Fruit fly (Drosophila melanogaster) whole organism, embryonic: ENCODE measurements around the gene Sdic4.

Experiments
- Antp ChIP-seq: fragments of 200-800 bp; sonication (Bioruptor generic); optimal IDR thresholded peaks from 3 replicates; lab custom pipeline; 2016; ENCODE audit warnings: missing biosample characterization, missing genetic modification characterization
- Blimp-1 ChIP-seq: fragments of 200-800 bp; sonication (Bioruptor generic); optimal IDR thresholded peaks from 3 replicates; lab custom pipeline; 2018; ENCODE audit warnings: missing biosample characterization, missing genetic modification characterization, mild to moderate bottlenecking, moderate library complexity, missing genetic modification reagents
- CG10565 ChIP-seq: fragments of 200-800 bp; sonication (Bioruptor generic); optimal IDR thresholded peaks from 3 replicates; lab custom pipeline; 2016; ENCODE audit warnings: missing biosample characterization, mild to moderate bottlenecking, missing genetic modification characterization
- CG11560 ChIP-seq: fragments of 200-800 bp; sonication (Bioruptor generic); IDR thresholded peaks from 3 replicates; pipeline ENCODE4 v1.3.6; 2022; ENCODE audit warnings: missing biosample characterization, missing genetic modification characterization
- CG1233 ChIP-seq: fragments of 200-800 bp; sonication (Bioruptor generic); optimal IDR thresholded peaks from 4 replicates; lab custom pipeline; 2018; ENCODE audit warnings: missing biosample characterization, mild to moderate bottlenecking, missing genetic modification characterization
- CG12391 ChIP-seq: fragments of 200-800 bp; sonication (Bioruptor generic); optimal IDR thresholded peaks from 3 replicates; lab custom pipeline; 2018; ENCODE audit warnings: missing biosample characterization, mild to moderate bottlenecking, missing genetic modification characterization, moderate library complexity
- CG1603 ChIP-seq: fragments of 200-800 bp; sonication (Bioruptor generic); optimal IDR thresholded peaks from 2 replicates; lab custom pipeline; 2019; ENCODE audit warnings: missing biosample characterization, mild to moderate bottlenecking, missing genetic modification characterization, moderate library complexity
- CG17802 ChIP-seq: fragments of 200-800 bp; sonication (Bioruptor generic); optimal IDR thresholded peaks from 2 replicates; lab custom pipeline; 2018; ENCODE audit warnings: missing biosample characterization, mild to moderate bottlenecking, missing genetic modification characterization, moderate library complexity
- CG18262 ChIP-seq: fragments of 200-800 bp; optimal IDR thresholded peaks from 3 replicates; lab custom pipeline; 2019; ENCODE audit warnings: missing biosample characterization, mild to moderate bottlenecking, missing genetic modification characterization, moderate library complexity
- CG2202 ChIP-seq: fragments of 200-800 bp; sonication (Bioruptor generic); optimal IDR thresholded peaks from 2 replicates; lab custom pipeline; 2018; ENCODE audit warnings: missing biosample characterization, mild to moderate bottlenecking, missing genetic modification characterization
- CG32532 ChIP-seq: fragments of 200-800 bp; sonication (Bioruptor generic); IDR thresholded peaks from 2 replicates; pipeline ENCODE4 v1.3.6; 2022; ENCODE audit warnings: missing biosample characterization, missing genetic modification characterization
- CG32767 ChIP-seq: fragments of 200-800 bp; sonication (Bioruptor generic); IDR thresholded peaks from 2 replicates; pipeline ENCODE4 v1.3.6; 2022; ENCODE audit warnings: missing biosample characterization, missing genetic modification characterization
- CG3281 ChIP-seq: fragments of 200-800 bp; sonication (Bioruptor generic); optimal IDR thresholded peaks from 3 replicates; lab custom pipeline; 2017; ENCODE audit warnings: missing biosample characterization, mild to moderate bottlenecking, missing genetic modification characterization
- CG34224 ChIP-seq: fragments of 200-800 bp; sonication (Bioruptor generic); IDR thresholded peaks from 3 replicates; pipeline ENCODE4 v1.3.6; 2022; ENCODE audit warnings: missing biosample characterization, missing genetic modification characterization; ENCODE audit not compliant: partially characterized antibody
- CG7357 ChIP-seq: fragments of 200-800 bp; sonication (Bioruptor generic); IDR thresholded peaks from 3 replicates; pipeline ENCODE4 v1.3.6; 2022; ENCODE audit warnings: missing biosample characterization, missing genetic modification characterization
- CG8281 ChIP-seq: fragments of 200-800 bp; sonication (Bioruptor generic); optimal IDR thresholded peaks from 2 replicates; lab custom pipeline; 2018; ENCODE audit warnings: missing biosample characterization, mild to moderate bottlenecking, missing genetic modification characterization, moderate library complexity
- CG9437 ChIP-seq: fragments of 200-800 bp; sonication (Bioruptor generic); optimal IDR thresholded peaks from 2 replicates; lab custom pipeline; 2018; ENCODE audit warnings: missing biosample characterization, mild to moderate bottlenecking, missing genetic modification characterization
- CG9932 ChIP-seq: fragments of 200-800 bp; sonication (Bioruptor generic); IDR thresholded peaks from 2 replicates; pipeline ENCODE4 v1.3.6; 2022; ENCODE audit warnings: missing biosample characterization, missing genetic modification characterization
- D19B ChIP-seq: fragments of 200-800 bp; sonication (Bioruptor generic); optimal IDR thresholded peaks from 2 replicates; lab custom pipeline; 2017; ENCODE audit warnings: missing biosample characterization, mild to moderate bottlenecking, missing genetic modification characterization
- Dad ChIP-seq: fragments of 200-800 bp; sonication (Bioruptor generic); optimal IDR thresholded peaks from 3 replicates; lab custom pipeline; 2016; ENCODE audit warnings: missing biosample characterization, missing genetic modification characterization
- Ets97D ChIP-seq: fragments of 200-800 bp; sonication (Bioruptor generic); optimal IDR thresholded peaks from 3 replicates; lab custom pipeline; 2016; ENCODE audit warnings: missing biosample characterization, missing genetic modification characterization
- Hr51 ChIP-seq, 2 experiments: fragments of 200-800 bp; sonication (Bioruptor generic); optimal IDR thresholded peaks; 2 replicates in 1 of 2; 3 replicates in 1 of 2; lab custom pipeline; 2016 to 2018; ENCODE audit warnings: missing biosample characterization in 2 of 2, missing genetic modification characterization in 2 of 2, mild to moderate bottlenecking in 1 of 2, moderate library complexity in 1 of 2
- NfI ChIP-seq: fragments of 200-800 bp; sonication (Bioruptor generic); optimal IDR thresholded peaks from 3 replicates; lab custom pipeline; 2018; ENCODE audit warnings: missing biosample characterization, mild to moderate bottlenecking, missing genetic modification characterization, moderate library complexity
- Pdp1 ChIP-seq, 2 experiments: fragments of 200-800 bp; sonication (Bioruptor generic); optimal IDR thresholded peaks; 3 replicates each; lab custom pipeline; 2016; ENCODE audit warnings: missing biosample characterization in 2 of 2, missing genetic modification characterization in 2 of 2, mild to moderate bottlenecking in 1 of 2, moderate library complexity in 1 of 2
- Sin3A ChIP-seq: fragments of >200 bp; optimal IDR thresholded peaks from 2 replicates; lab custom pipeline; 2018
- Tbp ChIP-seq: fragments of >200 bp; optimal IDR thresholded peaks from 2 replicates; lab custom pipeline; 2018; ENCODE audit warnings: missing biosample characterization, missing genetic modification characterization
- ara ChIP-seq: fragments of 200-800 bp; sonication (Bioruptor generic); IDR thresholded peaks from 2 replicates; pipeline ENCODE4 v1.3.6; 2022; ENCODE audit warnings: missing biosample characterization, missing genetic modification characterization
- bcd ChIP-seq: fragments of 200-800 bp; sonication (Bioruptor generic); optimal IDR thresholded peaks from 2 replicates; lab custom pipeline; 2017; ENCODE audit warnings: missing biosample characterization, mild to moderate bottlenecking, missing genetic modification characterization
- bigmax ChIP-seq: fragments of 200-800 bp; sonication (Bioruptor generic); optimal IDR thresholded peaks from 2 replicates; lab custom pipeline; 2018; ENCODE audit warnings: missing biosample characterization, mild to moderate bottlenecking, missing genetic modification characterization
- chm ChIP-seq: fragments of 200-800 bp; sonication (Bioruptor generic); IDR thresholded peaks from 2 replicates; pipeline ENCODE4 v1.3.6; 2022; ENCODE audit warnings: missing biosample characterization, missing genetic modification characterization
- danr ChIP-seq: fragments of 200-800 bp; sonication (Bioruptor generic); IDR thresholded peaks from 2 replicates; pipeline ENCODE4 v1.3.6; 2022; ENCODE audit warnings: missing biosample characterization, missing genetic modification characterization
- dm ChIP-seq: fragments of 200-800 bp; sonication (Bioruptor generic); optimal IDR thresholded peaks from 3 replicates; lab custom pipeline; 2016; ENCODE audit warnings: missing biosample characterization, missing genetic modification characterization
- ems ChIP-seq: fragments of 200-800 bp; sonication (Bioruptor generic); optimal IDR thresholded peaks from 3 replicates; lab custom pipeline; 2016; ENCODE audit warnings: missing biosample characterization, missing genetic modification characterization
- fd3F ChIP-seq: fragments of 200-800 bp; sonication (Bioruptor generic); optimal IDR thresholded peaks from 2 replicates; lab custom pipeline; 2018; ENCODE audit warnings: missing biosample characterization, mild to moderate bottlenecking, missing genetic modification characterization, moderate library complexity
- gro ChIP-seq: fragments of 200-800 bp; sonication (Bioruptor generic); optimal IDR thresholded peaks from 2 replicates; lab custom pipeline; 2016; ENCODE audit warnings: missing biosample characterization, missing genetic modification characterization
- hkb ChIP-seq, 2 experiments: fragments of 200-800 bp in 1 of 2; fragments of >200 bp in 1 of 2; sonication (Bioruptor generic) in 1 of 2; IDR thresholded peaks in 1 of 2; optimal IDR thresholded peaks in 1 of 2; 2 replicates each; pipeline versions ENCODE4 v1.3.6 to Lab custom; 2017 to 2022; ENCODE audit warnings: missing biosample characterization in 1 of 2, missing genetic modification characterization in 1 of 2
- klu ChIP-seq: fragments of 200-800 bp; sonication (Bioruptor generic); IDR thresholded peaks from 2 replicates; pipeline ENCODE4 v1.3.6; 2022; ENCODE audit warnings: missing biosample characterization, missing genetic modification characterization
- nmo ChIP-seq: fragments of 200-800 bp; sonication (Bioruptor generic); optimal IDR thresholded peaks from 2 replicates; lab custom pipeline; 2018; ENCODE audit warnings: missing biosample characterization, mild to moderate bottlenecking, missing genetic modification characterization, moderate library complexity
- pnt ChIP-seq: fragments of 200-800 bp; sonication (Bioruptor generic); optimal IDR thresholded peaks from 3 replicates; lab custom pipeline; 2016; ENCODE audit warnings: missing biosample characterization, missing genetic modification characterization
- pros ChIP-seq: fragments of 200-800 bp; sonication (Bioruptor generic); optimal IDR thresholded peaks from 3 replicates; lab custom pipeline; 2019; ENCODE audit warnings: missing biosample characterization, mild to moderate bottlenecking, missing genetic modification characterization, moderate library complexity
- rib ChIP-seq: fragments of 200-800 bp; sonication (Bioruptor generic); IDR thresholded peaks from 2 replicates; pipeline ENCODE4 v1.3.6; 2022; ENCODE audit warnings: missing biosample characterization, missing genetic modification characterization
- row ChIP-seq: fragments of 200-800 bp; sonication (Bioruptor generic); IDR thresholded peaks from 3 replicates; pipeline ENCODE4 v1.3.6; 2022; ENCODE audit warnings: missing biosample characterization, missing genetic modification characterization
- scrt ChIP-seq: fragments of 200-800 bp; sonication (Bioruptor generic); optimal IDR thresholded peaks from 2 replicates; lab custom pipeline; 2018; ENCODE audit warnings: missing biosample characterization, mild to moderate bottlenecking, missing genetic modification characterization, moderate library complexity
- sob ChIP-seq: fragments of 200-800 bp; sonication (Bioruptor generic); IDR thresholded peaks from 2 replicates; pipeline ENCODE4 v1.3.6; 2022; ENCODE audit warnings: missing biosample characterization, missing genetic modification characterization
- trh ChIP-seq: fragments of 200-800 bp; sonication (Bioruptor generic); optimal IDR thresholded peaks from 2 replicates; lab custom pipeline; 2016; ENCODE audit warnings: missing biosample characterization, missing genetic modification characterization
- vvl ChIP-seq: fragments of 200-800 bp; sonication (Bioruptor generic); IDR thresholded peaks from 2 replicates; pipeline ENCODE4 v1.3.6; 2022; ENCODE audit warnings: missing biosample characterization, missing genetic modification characterization
- wdn ChIP-seq: fragments of 200-800 bp; sonication (Bioruptor generic); IDR thresholded peaks from 2 replicates; pipeline ENCODE4 v1.3.6; 2022; ENCODE audit warnings: missing biosample characterization, missing genetic modification characterization
- wek ChIP-seq: fragments of 200-800 bp; sonication (Bioruptor generic); optimal IDR thresholded peaks from 3 replicates; lab custom pipeline; 2018; ENCODE audit warnings: missing biosample characterization, mild to moderate bottlenecking, missing genetic modification characterization, moderate library complexity
- zfh1 ChIP-seq: fragments of 200-800 bp; sonication (Bioruptor generic); IDR thresholded peaks from 3 replicates; pipeline ENCODE4 v1.3.6; 2022; ENCODE audit warnings: missing biosample characterization, missing genetic modification characterization

Gene Sdic4

dm6 chrX:20235794-20236513 is 11.1 kb upstream of the Sdic4 start, which contains the start of gene sw (continued):
- TF ChIP-seq Ets97D (peak; percentile 48), D19B (GFP tag; lab: Kevin White, UChicago) (peak; percentile 5), klu (GFP tag; lab: Robert Waterston, UW) (peak; percentile 71), Blimp-1 (GFP tag; lab: Kevin White, UChicago) (peak; percentile 32), bigmax (GFP tag; lab: Kevin White, UChicago) (no peak), scrt (no peak), fd3F (peak; percentile 31), CG8281 (peak; percentile 10), gro (GFP tag; lab: Kevin White, UChicago) (peak; percentile 23), CG32767 (GFP tag; lab: Robert Waterston, UW) (peak; percentile 53; the same call in 1 of the 2 replicates), CG34224 (GFP tag; lab: Robert Waterston, UW) (peak; percentile 89), Pdp1 (GFP tag; optimal IDR thresholded peaks at IDR 0.05; lab: Kevin White, UChicago) (peak; percentile 40 to 69), bcd (peak; percentile 46), CG12391 (tag; lab: Kevin White, UChicago) (peak; percentile 62), CG1603 (tag; lab: Kevin White, UChicago) (peak; percentile 84), Dad (peak; percentile 57), CG9437 (GFP tag; lab: Kevin White, UChicago) (peak; percentile 6), CG10565 (GFP tag; lab: Kevin White, UChicago) (no peak), rib (0 out of 2 replicates have a peak, but pooled peaks have one; percentile 18), Sin3A (lab: Kevin White, UChicago) (peak; percentile 87), CG32532 (GFP tag; lab: Robert Waterston, UW) (peak; percentile 79), nmo (GFP tag; lab: Kevin White, UChicago) (peak; percentile 80), zfh1 (GFP tag; lab: Robert Waterston, UW) (peak; percentile 77), ara (GFP tag; lab: Robert Waterston, UW) (peak; percentile 54), CG2202 (tag; lab: Kevin White, UChicago) (peak; percentile 6), chm (GFP tag; lab: Robert Waterston, UW) (peak; percentile 23; the same call in 1 of the 2 replicates), CG3281 (GFP tag; lab: Kevin White, UChicago) (peak; percentile 48), row (peak; percentile 94), CG11560 (peak; percentile 54; the same call in 2 of the 3 replicates), NfI (GFP tag; lab: Kevin White, UChicago) (peak; percentile 61), wek (GFP tag; lab: Kevin White, UChicago) (peak; percentile 17), Tbp (no peak), CG18262 (tag; lab: Kevin White, UChicago) (peak; percentile 47), CG17802 (tag; lab: Kevin White, UChicago) (peak; percentile 8), danr (GFP tag; lab: Robert Waterston, UW) (0 out of 2 replicates have a peak, but pooled peaks have one; percentile 8), Hr51 (GFP tag; optimal IDR thresholded peaks at IDR 0.05; lab: Kevin White, UChicago) (peak; percentile 73 to 80), CG7357 (GFP tag; lab: Robert Waterston, UW) (no peak), vvl (peak; percentile 54), trh (GFP tag; lab: Kevin White, UChicago) (no peak), CG9932 (GFP tag; lab: Robert Waterston, UW) (peak; percentile 92), Antp (GFP tag; lab: Kevin White, UChicago) (peak; percentile 70), sob (GFP tag; lab: Robert Waterston, UW) (peak; percentile 79), pros (no peak), ems (GFP tag; lab: Kevin White, UChicago) (peak; percentile 62), CG1233 (peak; percentile 28), pnt (GFP tag; lab: Kevin White, UChicago) (peak; percentile 52), dm (GFP tag; lab: Kevin White, UChicago) (peak; percentile 36), wdn (GFP tag; lab: Robert Waterston, UW) (peak; percentile 61; the same call in 1 of the 2 replicates), hkb (optimal IDR thresholded peaks at IDR 0.05; lab: Kevin White, UChicago) (no peak), hkb (GFP tag; IDR thresholded peaks at IDR 0.05; lab: Robert Waterston, UW) (0 out of 2 replicates have a peak, but pooled peaks have one; percentile 22)
